Worm (Caenorhabditis elegans) whole organism, late embryonic: ENCODE results near the gene mrpl-28.

Experiments
- Y22D7AL.16 ChIP-seq: sonication (generic microtip); optimal IDR thresholded peaks from 2 replicates; lab custom pipeline; 2016; ENCODE audit warnings: missing genetic modification characterization, missing compliant biosample characterization
- ama-1 ChIP-seq: fragments of 150-350 bp; optimal IDR thresholded peaks from 2 replicates; lab custom pipeline; 2014
- ceh-19 ChIP-seq: fragments of 200-800 bp; sonication (Bioruptor generic); optimal IDR thresholded peaks from 2 replicates; lab custom pipeline; 2018; ENCODE audit warnings: mild to moderate bottlenecking, missing genetic modification characterization, missing compliant biosample characterization
- ceh-22 ChIP-seq: sonication (generic microtip); optimal IDR thresholded peaks from 2 replicates; lab custom pipeline; 2017; ENCODE audit warnings: missing biosample characterization, missing genetic modification characterization
- che-1 ChIP-seq: sonication (generic microtip); optimal IDR thresholded peaks from 2 replicates; lab custom pipeline; 2016; ENCODE audit warnings: mild to moderate bottlenecking, missing genetic modification characterization, missing compliant biosample characterization
- eyg-1 ChIP-seq: sonication (generic microtip); optimal IDR thresholded peaks from 2 replicates; lab custom pipeline; 2016; ENCODE audit warnings: missing genotype, missing genetic modification characterization, missing compliant biosample characterization
- fax-1 ChIP-seq: sonication (generic microtip); optimal IDR thresholded peaks from 2 replicates; lab custom pipeline; 2016; ENCODE audit warnings: missing genotype, missing genetic modification characterization, missing compliant biosample characterization
- fkh-10 ChIP-seq: fragments of 150-350 bp; optimal IDR thresholded peaks from 2 replicates; lab custom pipeline; 2014; ENCODE audit warnings: missing biosample characterization, missing genetic modification reagents, missing genetic modification characterization
- hlh-30 ChIP-seq: sonication (generic microtip); optimal IDR thresholded peaks from 2 replicates; lab custom pipeline; 2017; ENCODE audit warnings: antibody characterized with exemption, missing genetic modification characterization, missing compliant biosample characterization; ENCODE audit not compliant: insufficient read depth
- nhr-232 ChIP-seq: sonication (generic microtip); optimal IDR thresholded peaks from 2 replicates; lab custom pipeline; 2016; ENCODE audit warnings: missing genetic modification characterization, missing compliant biosample characterization
- pha-4 ChIP-seq: fragments of 150-350 bp; optimal IDR thresholded peaks from 2 replicates; lab custom pipeline; 2018; ENCODE audit warnings: missing biosample characterization, missing genetic modification reagents, missing genetic modification characterization
- syd-9 ChIP-seq: sonication (generic microtip); optimal IDR thresholded peaks from 2 replicates; lab custom pipeline; 2016; ENCODE audit warnings: mild to moderate bottlenecking, missing genetic modification characterization, moderate library complexity, missing compliant biosample characterization
- unc-55 ChIP-seq: sonication (generic microtip); optimal IDR thresholded peaks from 2 replicates; lab custom pipeline; 2017; ENCODE audit warnings: missing biosample characterization, missing genetic modification reagents, missing genetic modification characterization

ce11 chrII:107703-108102, 48.1 kb downstream of the mrpl-28 start:
- TF ChIP-seq nhr-232 (tag; lab: Kevin White, UChicago) (no peak), unc-55 (GFP tag; lab: Kevin White, UChicago) (no peak), fkh-10 (GFP tag; lab: Kevin White, UChicago) (no peak), Y22D7AL.16 (no peak), syd-9 (tag; lab: Kevin White, UChicago) (no peak), ceh-19 (no peak), pha-4 (tag; lab: Kevin White, UChicago) (no peak), ama-1 (lab: Kevin White, UChicago) (no peak), eyg-1 (tag; lab: Kevin White, UChicago) (no peak), che-1 (tag; lab: Kevin White, UChicago) (no peak), ceh-22 (no peak), hlh-30 (no peak), fax-1 (no peak)
